Worm (Caenorhabditis elegans) whole organism, L1 larva: ENCODE measurements around the gene srw-3.

Experiments used
- C04F5.9 ChIP-seq: sonication (generic microtip); optimal IDR thresholded peaks from 2 replicates; lab custom pipeline; 2016; ENCODE audit warnings: missing genetic modification characterization, missing compliant biosample characterization
- C16A3.4 ChIP-seq: fragments of 150-350 bp; optimal IDR thresholded peaks from 2 replicates; lab custom pipeline; 2014; ENCODE audit warnings: missing biosample characterization, missing genetic modification characterization
- C34B4.2 ChIP-seq: sonication (generic microtip); optimal IDR thresholded peaks from 2 replicates; lab custom pipeline; 2017; ENCODE audit warnings: mild to moderate bottlenecking, missing genetic modification characterization, missing compliant biosample characterization
- aha-1 ChIP-seq: fragments of 150-350 bp; optimal IDR thresholded peaks from 2 replicates; lab custom pipeline; 2014; ENCODE audit warnings: missing biosample characterization, missing genetic modification characterization
- alr-1 ChIP-seq: fragments of 200-800 bp; sonication (Bioruptor generic); optimal IDR thresholded peaks from 2 replicates; lab custom pipeline; 2018; ENCODE audit warnings: borderline replicate concordance, mild to moderate bottlenecking, missing genetic modification characterization, missing compliant biosample characterization
- ama-1 ChIP-seq: fragments of 150-350 bp; optimal IDR thresholded peaks from 2 replicates; lab custom pipeline; 2014
- blmp-1 ChIP-seq: fragments of 150-350 bp; optimal IDR thresholded peaks from 2 replicates; lab custom pipeline; 2014; ENCODE audit warnings: missing biosample characterization, missing genetic modification characterization
- ceh-8 ChIP-seq: fragments of 200-800 bp; sonication (Bioruptor generic); optimal IDR thresholded peaks from 2 replicates; lab custom pipeline; 2018; ENCODE audit warnings: mild to moderate bottlenecking, missing genetic modification characterization, moderate library complexity, missing compliant biosample characterization
- ceh-82 ChIP-seq, 3 experiments: fragments of 150-350 bp in 1 of 3; sonication (generic microtip) in 2 of 3; optimal IDR thresholded peaks; 2 replicates each; lab custom pipeline; 2014 to 2017; ENCODE audit warnings: missing biosample characterization in 3 of 3, missing genetic modification characterization in 3 of 3
- ceh-90 ChIP-seq: sonication (generic microtip); optimal IDR thresholded peaks from 2 replicates; lab custom pipeline; 2016; ENCODE audit warnings: missing genetic modification characterization, missing compliant biosample characterization
- dsc-1 ChIP-seq: sonication (generic microtip); optimal IDR thresholded peaks from 2 replicates; lab custom pipeline; 2016; ENCODE audit warnings: mild to moderate bottlenecking, missing genetic modification characterization, missing compliant biosample characterization
- efl-1 ChIP-seq, 4 experiments: fragments of 150-350 bp; optimal IDR thresholded peaks in 3 of 4; peaks in 1 of 4; 1 replicate in 1 of 4; 2 replicates in 3 of 4; lab custom pipeline; 2014; ENCODE audit warnings: missing biosample characterization in 2 of 4, missing genetic modification characterization in 2 of 4, missing genetic modification reagents in 2 of 4
- efl-3 ChIP-seq: fragments of 200-800 bp; sonication (Bioruptor generic); optimal IDR thresholded peaks from 2 replicates; lab custom pipeline; 2018; ENCODE audit warnings: mild to moderate bottlenecking, missing genetic modification characterization, missing compliant biosample characterization
- egl-13 ChIP-seq: sonication (generic microtip); optimal IDR thresholded peaks from 2 replicates; lab custom pipeline; 2016; ENCODE audit warnings: missing genotype, missing genetic modification reagents, missing genetic modification characterization, missing compliant biosample characterization
- egl-27 ChIP-seq, 2 experiments: fragments of 150-350 bp in 1 of 2; sonication (generic microtip); optimal IDR thresholded peaks; 3 replicates each; lab custom pipeline; 2017 to 2018; ENCODE audit warnings: missing biosample characterization in 2 of 2, missing genetic modification characterization in 2 of 2, missing genetic modification reagents in 2 of 2
- elt-3 ChIP-seq, 6 experiments: fragments of 150-350 bp in 1 of 6; sonication (generic microtip); optimal IDR thresholded peaks; 2 replicates each; lab custom pipeline; 2017 to 2018; ENCODE audit warnings: missing biosample characterization in 6 of 6, missing genetic modification characterization in 6 of 6, inconsistent platforms in 1 of 6
- ets-5 ChIP-seq: fragments of 200-800 bp; sonication (Bioruptor generic); IDR thresholded peaks from 2 replicates; pipeline ENCODE4 v1.3.6; 2022; ENCODE audit warnings: missing genetic modification characterization, missing compliant biosample characterization
- fkh-10 ChIP-seq: sonication (generic microtip); optimal IDR thresholded peaks from 2 replicates; lab custom pipeline; 2017; ENCODE audit warnings: missing biosample characterization, missing genetic modification reagents, missing genetic modification characterization
- fkh-8 ChIP-seq: sonication (generic microtip); optimal IDR thresholded peaks from 2 replicates; lab custom pipeline; 2016; ENCODE audit warnings: mild to moderate bottlenecking, missing genetic modification characterization, missing compliant biosample characterization
- grh-1 ChIP-seq: fragments of 200-800 bp; sonication (Bioruptor generic); IDR thresholded peaks from 2 replicates; pipeline ENCODE4 v1.3.6; 2022; ENCODE audit warnings: missing genetic modification reagents, missing genetic modification characterization, missing compliant biosample characterization
- hlh-17 ChIP-seq: fragments of 200-800 bp; sonication (Bioruptor generic); optimal IDR thresholded peaks from 2 replicates; lab custom pipeline; 2018; ENCODE audit warnings: missing genetic modification characterization, mild to moderate bottlenecking, missing compliant biosample characterization, moderate library complexity, borderline replicate concordance
- hlh-4 ChIP-seq: sonication (generic microtip); optimal IDR thresholded peaks from 2 replicates; lab custom pipeline; 2016; ENCODE audit warnings: mild to moderate bottlenecking, missing genetic modification characterization, missing compliant biosample characterization
- hpl-2 ChIP-seq: fragments of 150-350 bp; optimal IDR thresholded peaks from 2 replicates; lab custom pipeline; 2014; ENCODE audit warnings: missing biosample characterization, missing genetic modification reagents, missing genetic modification characterization
- irx-1 ChIP-seq: sonication (generic microtip); optimal IDR thresholded peaks from 2 replicates; lab custom pipeline; 2016; ENCODE audit warnings: missing genetic modification characterization, missing compliant biosample characterization
- lin-14 ChIP-seq: fragments of 200-800 bp; sonication (Bioruptor generic); optimal IDR thresholded peaks from 2 replicates; lab custom pipeline; 2018; ENCODE audit warnings: mild to moderate bottlenecking, missing genetic modification characterization, moderate library complexity, missing compliant biosample characterization
- lin-15B ChIP-seq: fragments of 150-350 bp; sonication (generic microtip); optimal IDR thresholded peaks from 3 replicates; lab custom pipeline; 2014; ENCODE audit warnings: missing biosample characterization, missing genetic modification characterization
- lin-35 ChIP-seq, 2 experiments: fragments of 150-350 bp; optimal IDR thresholded peaks; 2 replicates each; lab custom pipeline; 2014; ENCODE audit warnings: missing biosample characterization in 2 of 2, missing genetic modification characterization in 2 of 2, missing genetic modification reagents in 2 of 2
- lir-3 ChIP-seq: sonication (generic microtip); optimal IDR thresholded peaks from 2 replicates; lab custom pipeline; 2016; ENCODE audit warnings: mild to moderate bottlenecking, missing genetic modification characterization, moderate library complexity, missing compliant biosample characterization; ENCODE audit not compliant: poor library complexity
- mef-2 ChIP-seq: fragments of 150-350 bp; optimal IDR thresholded peaks from 2 replicates; lab custom pipeline; 2014; ENCODE audit warnings: missing biosample characterization, missing genetic modification characterization
- mep-1 ChIP-seq: fragments of 150-350 bp; optimal IDR thresholded peaks from 2 replicates; lab custom pipeline; 2014; ENCODE audit warnings: missing biosample characterization, missing genetic modification characterization
- nhr-19 ChIP-seq: fragments of 200-800 bp; sonication (Bioruptor generic); conservative IDR thresholded peaks from 2 replicates; pipeline ENCODE4 v1.3.6; 2022; ENCODE audit warnings: missing genetic modification characterization, missing compliant biosample characterization
- nhr-237 ChIP-seq: fragments of 150-350 bp; optimal IDR thresholded peaks from 2 replicates; lab custom pipeline; 2014; ENCODE audit warnings: missing biosample characterization, missing genetic modification characterization
- nhr-71 ChIP-seq: sonication (generic microtip); optimal IDR thresholded peaks from 2 replicates; lab custom pipeline; 2016; ENCODE audit warnings: mild to moderate bottlenecking, missing genetic modification characterization, moderate library complexity, missing compliant biosample characterization
- nhr-76 ChIP-seq: sonication (generic microtip); optimal IDR thresholded peaks from 2 replicates; lab custom pipeline; 2017; ENCODE audit warnings: missing biosample characterization, missing genetic modification characterization
- nhr-84 ChIP-seq: sonication (generic microtip); optimal IDR thresholded peaks from 2 replicates; lab custom pipeline; 2017; ENCODE audit warnings: missing biosample characterization, missing genetic modification characterization
- pag-3 ChIP-seq: sonication (generic microtip); optimal IDR thresholded peaks from 2 replicates; lab custom pipeline; 2017; ENCODE audit warnings: missing genetic modification characterization, mild to moderate bottlenecking, missing compliant biosample characterization, antibody characterized with exemption, borderline replicate concordance; ENCODE audit not compliant: insufficient read depth
- pqm-1 ChIP-seq: sonication (generic microtip); optimal IDR thresholded peaks from 3 replicates; lab custom pipeline; 2017; ENCODE audit warnings: missing biosample characterization, missing genetic modification characterization
- skn-1 ChIP-seq: fragments of 150-350 bp; optimal IDR thresholded peaks from 2 replicates; lab custom pipeline; 2014; ENCODE audit warnings: missing biosample characterization, missing genetic modification characterization
- snpc-4 ChIP-seq: fragments of 150-350 bp; optimal IDR thresholded peaks from 2 replicates; lab custom pipeline; 2014; ENCODE audit warnings: missing biosample characterization, missing genetic modification characterization
- sox-4 ChIP-seq: sonication (generic microtip); optimal IDR thresholded peaks from 2 replicates; lab custom pipeline; 2016; ENCODE audit warnings: missing genetic modification characterization, missing compliant biosample characterization
- tbx-2 ChIP-seq: sonication (generic microtip); optimal IDR thresholded peaks from 2 replicates; lab custom pipeline; 2016; ENCODE audit warnings: missing genetic modification characterization, missing compliant biosample characterization
- unc-130 ChIP-seq: fragments of 150-350 bp; optimal IDR thresholded peaks from 2 replicates; lab custom pipeline; 2017; ENCODE audit warnings: missing biosample characterization, missing genetic modification characterization, inconsistent platforms
- unc-30 ChIP-seq: sonication (generic microtip); optimal IDR thresholded peaks from 2 replicates; lab custom pipeline; 2017; ENCODE audit warnings: missing biosample characterization, missing genetic modification characterization
- unc-86 ChIP-seq: sonication (generic microtip); optimal IDR thresholded peaks from 2 replicates; lab custom pipeline; 2016; ENCODE audit warnings: missing genetic modification characterization, missing compliant biosample characterization
- unc-98 ChIP-seq: fragments of 200-800 bp; sonication (Bioruptor generic); IDR thresholded peaks from 2 replicates; pipeline ENCODE4 v1.3.6; 2022; ENCODE audit warnings: missing genetic modification characterization, missing compliant biosample characterization
- xbp-1 ChIP-seq: sonication (generic microtip); optimal IDR thresholded peaks from 2 replicates; lab custom pipeline; 2016; ENCODE audit warnings: missing genetic modification characterization, missing compliant biosample characterization
- zip-4 ChIP-seq: fragments of 200-800 bp; sonication (Bioruptor generic); optimal IDR thresholded peaks from 2 replicates; lab custom pipeline; 2018; ENCODE audit warnings: mild to moderate bottlenecking, missing genetic modification characterization, moderate library complexity, missing compliant biosample characterization
- ztf-4 ChIP-seq: fragments of 150-350 bp; optimal IDR thresholded peaks from 2 replicates; lab custom pipeline; 2014; ENCODE audit warnings: missing biosample characterization, missing genetic modification characterization

srw-3 gene

ce11 chrV:7723967-7724544, 18.6 kb downstream of the srw-3 start, which contains the start of the genes ZK105.6 and ZK105.8:
ZK105.6 (minus strand) TSS chrV:7724067.
ZK105.8 (plus strand) TSS chrV:7724494.
- no peak for TF ChIP-seq lir-3
- no peak for TF ChIP-seq lin-35 (GFP tag; optimal IDR thresholded peaks at IDR 0.05; lab: Kevin White, UChicago)
- no peak for TF ChIP-seq lin-14 (GFP tag; lab: Kevin White, UChicago)
- TF ChIP-seq fkh-8 = no peak
- no peak for TF ChIP-seq C16A3.4 (tag; lab: Kevin White, UChicago)
- TF ChIP-seq C04F5.9 (tag; lab: Kevin White, UChicago) = no peak
- no peak for TF ChIP-seq skn-1 (tag; lab: Kevin White, UChicago)
- TF ChIP-seq snpc-4 (tag; lab: Kevin White, UChicago) = no peak
- no peak for TF ChIP-seq unc-130 (tag; lab: Kevin White, UChicago)
- no peak for TF ChIP-seq ama-1 (lab: Kevin White, UChicago)
- no peak for TF ChIP-seq lin-15B
- no peak for TF ChIP-seq xbp-1 (tag; lab: Kevin White, UChicago)
- no peak for TF ChIP-seq pqm-1 (tag; lab: Kevin White, UChicago)
- TF ChIP-seq nhr-76 = no peak
- TF ChIP-seq hlh-4 (tag; lab: Kevin White, UChicago) = no peak
- no peak for TF ChIP-seq irx-1 (tag; lab: Kevin White, UChicago)
- TF ChIP-seq unc-98 (GFP tag; lab: Robert Waterston, UW) = no peak
- no peak for TF ChIP-seq ceh-8
- no peak for TF ChIP-seq ets-5 (GFP tag; lab: Robert Waterston, UW)
- TF ChIP-seq mef-2 = no peak

DNA sequence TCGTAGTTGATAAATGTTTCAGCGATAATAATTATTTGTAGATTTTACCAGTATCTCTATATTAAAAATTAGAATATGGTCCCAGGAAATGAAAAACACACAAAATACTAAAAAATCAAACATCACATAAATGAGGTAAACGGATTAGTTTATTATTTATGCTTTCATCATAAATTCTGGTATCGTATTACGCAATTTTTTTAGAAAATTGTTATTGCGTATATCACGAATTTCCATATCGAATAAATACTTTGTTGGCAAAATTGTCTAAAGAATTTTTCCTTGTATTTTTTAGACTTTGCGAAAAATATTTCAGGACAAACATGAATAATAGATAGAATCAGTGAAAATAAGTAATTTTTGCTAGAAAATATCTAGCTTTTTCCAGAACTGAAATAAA, 20.8 kb downstream of the srw-3 start:
- no peak for TF ChIP-seq nhr-19 (GFP tag; lab: Robert Waterston, UW)
- TF ChIP-seq unc-30 (tag; lab: Kevin White, UChicago) = no peak
- TF ChIP-seq fkh-10 (GFP tag; lab: Kevin White, UChicago) = no peak
- TF ChIP-seq blmp-1 = no peak
- no peak for TF ChIP-seq C34B4.2 (tag; lab: Kevin White, UChicago)
- TF ChIP-seq hlh-17 (GFP tag; lab: Kevin White, UChicago) = no peak
- no peak for TF ChIP-seq nhr-237
- no peak for TF ChIP-seq hlh-4 (tag; lab: Kevin White, UChicago)
- TF ChIP-seq ztf-4 (tag; lab: Kevin White, UChicago) = no peak
- TF ChIP-seq elt-3 (tag; optimal IDR thresholded peaks at IDR 0.05; lab: Kevin White, UChicago) = no peak
- no peak for TF ChIP-seq skn-1 (tag; lab: Kevin White, UChicago)
- TF ChIP-seq mep-1 (tag; lab: Kevin White, UChicago) = no peak
- no peak for TF ChIP-seq hpl-2 (GFP tag; lab: Kevin White, UChicago)
- TF ChIP-seq zip-4 (GFP tag; lab: Kevin White, UChicago) = no peak
- no peak for TF ChIP-seq nhr-76
- TF ChIP-seq pag-3 (tag; lab: Kevin White, UChicago) = no peak
- no peak for TF ChIP-seq sox-4 (tag; lab: Kevin White, UChicago)
- TF ChIP-seq, all 84 proteins: peak for 0

- no peak for TF ChIP-seq fkh-10 (GFP tag; lab: Kevin White, UChicago)
- TF ChIP-seq ceh-82 (tag; optimal IDR thresholded peaks at IDR 0.05; lab: Kevin White, UChicago) = no peak
- no peak for TF ChIP-seq efl-1 (optimal IDR thresholded peaks at IDR 0.05; lab: Kevin White, UChicago)
- no peak for TF ChIP-seq efl-1 (GFP tag; optimal IDR thresholded peaks at IDR 0.05 in 1 of 2; lab: Kevin White, UChicago)
- no peak for TF ChIP-seq alr-1 (tag; lab: Kevin White, UChicago)
- TF ChIP-seq efl-3 (GFP tag; lab: Kevin White, UChicago) = no peak
- peak; percentile 71 for TF ChIP-seq fkh-8
- TF ChIP-seq pag-3 (tag; lab: Kevin White, UChicago) = no peak
- TF ChIP-seq hpl-2 (GFP tag; lab: Kevin White, UChicago) = no peak
- peak; percentile 64 for TF ChIP-seq nhr-71 (tag; lab: Kevin White, UChicago)
- TF ChIP-seq egl-13 = peak; percentile 37
- TF ChIP-seq egl-27 (tag; optimal IDR thresholded peaks at IDR 0.05; lab: Kevin White, UChicago) = no peak
- TF ChIP-seq dsc-1 = peak; percentile 15
- TF ChIP-seq C04F5.9 (tag; lab: Kevin White, UChicago) = no peak
- TF ChIP-seq ama-1 (lab: Kevin White, UChicago) = no peak
- TF ChIP-seq nhr-76 = no peak
- no peak for TF ChIP-seq C34B4.2 (tag; lab: Kevin White, UChicago)
- no peak for TF ChIP-seq ceh-90
- TF ChIP-seq tbx-2 (tag; lab: Kevin White, UChicago) = peak; percentile 13
- no peak for TF ChIP-seq grh-1 (GFP tag; lab: Robert Waterston, UW)
- no peak for TF ChIP-seq nhr-84 (tag; lab: Kevin White, UChicago)
- no peak for TF ChIP-seq aha-1
- peak; percentile 55 for TF ChIP-seq unc-86
- TF ChIP-seq nhr-19 (GFP tag; lab: Robert Waterston, UW) = no peak
- TF ChIP-seq lin-14 (GFP tag; lab: Kevin White, UChicago) = peak; percentile 75
These were observed 21.5 kb downstream of the srw-3 start for ce11 chrV:7726927-7727326.
